Fruit fly (Drosophila melanogaster) whole organism, embryonic: Measurements from ENCODE around the gene CG32087.
A peak's percentile ranks its signal among the peaks of the same experiment; 100 is the strongest.

ENCODE experiments used
- Ada2b ChIP-seq: fragments of 200-800 bp; sonication (Bioruptor generic); IDR thresholded peaks from 2 replicates; pipeline ENCODE4 v1.3.6; 2022; ENCODE audit warnings: missing biosample characterization, missing genetic modification characterization
- BEAF-32 ChIP-seq: fragments of 200-800 bp; sonication (Bioruptor generic); optimal IDR thresholded peaks from 3 replicates; lab custom pipeline; 2017; ENCODE audit warnings: missing biosample characterization, missing genetic modification characterization, mild to moderate bottlenecking, moderate library complexity, missing genetic modification reagents
- CG1024 ChIP-seq: fragments of 200-800 bp; sonication (Bioruptor generic); IDR thresholded peaks from 2 replicates; pipeline ENCODE4 v1.3.6; 2022; ENCODE audit warnings: missing biosample characterization, missing genetic modification characterization
- CG10366 ChIP-seq: fragments of 200-800 bp; sonication (Bioruptor generic); IDR thresholded peaks from 2 replicates; pipeline ENCODE4 v1.3.6; 2022; ENCODE audit warnings: missing biosample characterization, missing genetic modification characterization
- CG17359 ChIP-seq: fragments of 200-800 bp; sonication (Bioruptor generic); optimal IDR thresholded peaks from 3 replicates; lab custom pipeline; 2018; ENCODE audit warnings: missing biosample characterization, mild to moderate bottlenecking, missing genetic modification characterization, moderate library complexity
- CG18011 ChIP-seq: fragments of 200-800 bp; sonication (Bioruptor generic); optimal IDR thresholded peaks from 2 replicates; lab custom pipeline; 2017; ENCODE audit warnings: missing biosample characterization, missing genetic modification characterization, mild to moderate bottlenecking, moderate library complexity, missing genotype
- CG2129 ChIP-seq: fragments of 200-800 bp; sonication (Bioruptor generic); IDR thresholded peaks from 2 replicates; pipeline ENCODE4 v1.3.6; 2022; ENCODE audit warnings: missing biosample characterization, missing genetic modification characterization; ENCODE audit not compliant: partially characterized antibody
- CG2678 ChIP-seq: fragments of 200-800 bp; sonication (Bioruptor generic); optimal IDR thresholded peaks from 3 replicates; lab custom pipeline; 2019; ENCODE audit warnings: missing biosample characterization, mild to moderate bottlenecking, missing genetic modification characterization, moderate library complexity
- CG30020 ChIP-seq: fragments of 200-800 bp; optimal IDR thresholded peaks from 2 replicates; lab custom pipeline; 2019; ENCODE audit warnings: missing biosample characterization, mild to moderate bottlenecking, missing genetic modification characterization, moderate library complexity
- CG30403 ChIP-seq: fragments of 200-800 bp; sonication (Bioruptor generic); optimal IDR thresholded peaks from 3 replicates; lab custom pipeline; 2016; ENCODE audit warnings: missing biosample characterization, missing genetic modification characterization
- CG31224 ChIP-seq: fragments of 200-800 bp; sonication (Bioruptor generic); IDR thresholded peaks from 2 replicates; pipeline ENCODE4 v1.3.6; 2022; ENCODE audit warnings: missing biosample characterization, missing genetic modification characterization
- CG3407 ChIP-seq: fragments of 200-800 bp; sonication (Bioruptor generic); optimal IDR thresholded peaks from 2 replicates; lab custom pipeline; 2018; ENCODE audit warnings: missing biosample characterization, mild to moderate bottlenecking, missing genetic modification characterization
- CG3726 ChIP-seq: fragments of 200-800 bp; sonication (Bioruptor generic); IDR thresholded peaks from 3 replicates; pipeline ENCODE4, ENCODE4 v1.3.6; 2022; ENCODE audit warnings: missing biosample characterization, missing genetic modification characterization
- CG42726 ChIP-seq: fragments of 200-800 bp; sonication (Bioruptor generic); IDR thresholded peaks from 2 replicates; pipeline ENCODE4 v1.3.6; 2022; ENCODE audit warnings: missing biosample characterization, missing genetic modification characterization; ENCODE audit not compliant: partially characterized antibody
- CG4404 ChIP-seq: fragments of 200-800 bp; sonication (Bioruptor generic); IDR thresholded peaks from 2 replicates; pipeline ENCODE4 v1.3.6; 2022; ENCODE audit warnings: missing biosample characterization, missing genetic modification characterization
- CG6272 ChIP-seq: fragments of 200-800 bp; sonication (Bioruptor generic); IDR thresholded peaks from 2 replicates; pipeline ENCODE4 v1.3.6; 2022; ENCODE audit warnings: missing biosample characterization, missing genetic modification characterization
- CG6683 ChIP-seq: fragments of 200-800 bp; sonication (Bioruptor generic); optimal IDR thresholded peaks from 2 replicates; lab custom pipeline; 2017; ENCODE audit warnings: missing biosample characterization, mild to moderate bottlenecking, missing genetic modification characterization, missing genetic modification reagents
- CG8290 ChIP-seq, 3 experiments: fragments of 200-800 bp; sonication (Bioruptor generic); optimal IDR thresholded peaks; 2 replicates each; lab custom pipeline; 2016 to 2019; ENCODE audit warnings: missing biosample characterization in 3 of 3, missing genetic modification characterization in 3 of 3, mild to moderate bottlenecking in 2 of 3, moderate library complexity in 1 of 3
- CG8765 ChIP-seq: fragments of 200-800 bp; sonication (Bioruptor generic); IDR thresholded peaks from 2 replicates; pipeline ENCODE4 v1.3.6; 2022; ENCODE audit warnings: missing biosample characterization, missing genetic modification characterization
- CG8924 ChIP-seq: fragments of 200-800 bp; optimal IDR thresholded peaks from 3 replicates; lab custom pipeline; 2019; ENCODE audit warnings: missing biosample characterization, mild to moderate bottlenecking, missing genetic modification characterization, moderate library complexity
- GATAe ChIP-seq: fragments of 200-800 bp; sonication (Bioruptor generic); conservative IDR thresholded peaks from 2 replicates; pipeline ENCODE4 v1.3.6; 2022; ENCODE audit warnings: missing biosample characterization, missing genetic modification characterization
- HHEX ChIP-seq: fragments of 200-800 bp; sonication (Bioruptor generic); optimal IDR thresholded peaks from 3 replicates; lab custom pipeline; 2017; ENCODE audit warnings: missing biosample characterization, mild to moderate bottlenecking, missing genetic modification characterization, missing genetic modification reagents
- HLH3B ChIP-seq: fragments of 200-800 bp; sonication (Bioruptor generic); IDR thresholded peaks from 2 replicates; pipeline ENCODE4 v1.3.6; 2022; ENCODE audit warnings: missing biosample characterization, missing genetic modification characterization
- Hr51 ChIP-seq, 2 experiments: fragments of 200-800 bp; sonication (Bioruptor generic); optimal IDR thresholded peaks; 2 replicates in 1 of 2; 3 replicates in 1 of 2; lab custom pipeline; 2016 to 2018; ENCODE audit warnings: missing biosample characterization in 2 of 2, missing genetic modification characterization in 2 of 2, mild to moderate bottlenecking in 1 of 2, moderate library complexity in 1 of 2
- Mad ChIP-seq: fragments of 200-800 bp; sonication (Bioruptor generic); optimal IDR thresholded peaks from 2 replicates; lab custom pipeline; 2016; ENCODE audit warnings: missing biosample characterization, missing genetic modification characterization
- Myb ChIP-seq: fragments of 200-800 bp; sonication (Bioruptor generic); optimal IDR thresholded peaks from 2 replicates; lab custom pipeline; 2016; ENCODE audit warnings: missing biosample characterization, missing genetic modification characterization
- Nf-YC ChIP-seq: fragments of 200-800 bp; optimal IDR thresholded peaks from 3 replicates; lab custom pipeline; 2019; ENCODE audit warnings: missing biosample characterization, mild to moderate bottlenecking, missing genetic modification characterization, moderate library complexity
- Oaz ChIP-seq: fragments of 200-800 bp; sonication (Bioruptor generic); IDR thresholded peaks from 2 replicates; pipeline ENCODE4 v1.3.6; 2022; ENCODE audit warnings: missing biosample characterization, missing genetic modification characterization
- Six4 ChIP-seq: fragments of 200-800 bp; sonication (Bioruptor generic); optimal IDR thresholded peaks from 2 replicates; lab custom pipeline; 2016; ENCODE audit warnings: missing biosample characterization, missing genetic modification characterization
- Trl ChIP-seq, 3 experiments: fragments of >200 bp in 2 of 3; fragments of 200-800 bp in 1 of 3; sonication (Bioruptor generic) in 1 of 3; optimal IDR thresholded peaks; 2 replicates in 1 of 3; 3 replicates in 2 of 3; lab custom pipeline; 2016 to 2017; ENCODE audit warnings: missing biosample characterization in 1 of 3, missing genetic modification characterization in 1 of 3
- Xbp1 ChIP-seq: fragments of 200-800 bp; sonication (Bioruptor generic); optimal IDR thresholded peaks from 3 replicates; lab custom pipeline; 2016; ENCODE audit warnings: missing biosample characterization, mild to moderate bottlenecking, missing genetic modification characterization
- ara ChIP-seq: fragments of 200-800 bp; sonication (Bioruptor generic); IDR thresholded peaks from 2 replicates; pipeline ENCODE4 v1.3.6; 2022; ENCODE audit warnings: missing biosample characterization, missing genetic modification characterization
- btn ChIP-seq: fragments of 200-800 bp; sonication (Bioruptor generic); optimal IDR thresholded peaks from 2 replicates; lab custom pipeline; 2016; ENCODE audit warnings: missing biosample characterization, missing genetic modification characterization
- cas ChIP-seq: fragments of 200-800 bp; sonication (Bioruptor generic); IDR thresholded peaks from 2 replicates; pipeline ENCODE4 v1.3.6; 2022; ENCODE audit warnings: missing biosample characterization, missing genetic modification characterization
- en ChIP-seq: fragments of 200-800 bp; sonication (Bioruptor generic); optimal IDR thresholded peaks from 2 replicates; lab custom pipeline; 2016; ENCODE audit warnings: missing biosample characterization, missing genetic modification characterization
- fd96Cb ChIP-seq: fragments of 200-800 bp; sonication (Bioruptor generic); optimal IDR thresholded peaks from 2 replicates; lab custom pipeline; 2018; ENCODE audit warnings: missing biosample characterization, mild to moderate bottlenecking, missing genetic modification characterization, moderate library complexity
- insv ChIP-seq, 2 experiments: fragments of 200-800 bp; sonication (Bioruptor generic); optimal IDR thresholded peaks; 3 replicates each; lab custom pipeline; 2016 to 2018; ENCODE audit warnings: missing biosample characterization in 2 of 2, missing genetic modification characterization in 2 of 2
- ken ChIP-seq: fragments of 200-800 bp; sonication (Bioruptor generic); IDR thresholded peaks from 3 replicates; pipeline ENCODE4 v1.3.6; 2022; ENCODE audit warnings: missing biosample characterization, missing genetic modification characterization
- lilli ChIP-seq: fragments of 200-800 bp; sonication (Bioruptor generic); optimal IDR thresholded peaks from 3 replicates; lab custom pipeline; 2016; ENCODE audit warnings: missing biosample characterization, missing genetic modification characterization
- mirr ChIP-seq: fragments of 200-800 bp; sonication (Bioruptor generic); optimal IDR thresholded peaks from 3 replicates; lab custom pipeline; 2018; ENCODE audit warnings: missing biosample characterization, mild to moderate bottlenecking, missing genetic modification characterization
- org-1 ChIP-seq: fragments of 200-800 bp; sonication (Bioruptor generic); optimal IDR thresholded peaks from 2 replicates; lab custom pipeline; 2017; ENCODE audit warnings: missing biosample characterization, missing genetic modification characterization
- pb ChIP-seq: fragments of 200-800 bp; sonication (Bioruptor generic); optimal IDR thresholded peaks from 3 replicates; lab custom pipeline; 2016; ENCODE audit warnings: missing biosample characterization, missing genetic modification characterization
- pfk ChIP-seq: fragments of 200-800 bp; sonication (Bioruptor generic); optimal IDR thresholded peaks from 2 replicates; lab custom pipeline; 2018; ENCODE audit warnings: missing biosample characterization, mild to moderate bottlenecking, missing genetic modification characterization, moderate library complexity
- pita ChIP-seq: fragments of 200-800 bp; sonication (Bioruptor generic); optimal IDR thresholded peaks from 2 replicates; lab custom pipeline; 2017; ENCODE audit warnings: missing biosample characterization, mild to moderate bottlenecking, missing genetic modification characterization
- rib ChIP-seq: fragments of 200-800 bp; sonication (Bioruptor generic); IDR thresholded peaks from 2 replicates; pipeline ENCODE4 v1.3.6; 2022; ENCODE audit warnings: missing biosample characterization, missing genetic modification characterization
- tin ChIP-seq: fragments of 200-800 bp; sonication (Bioruptor generic); optimal IDR thresholded peaks from 3 replicates; lab custom pipeline; 2016; ENCODE audit warnings: missing biosample characterization, missing genetic modification characterization
- tna ChIP-seq: fragments of 200-800 bp; sonication (Bioruptor generic); IDR thresholded peaks from 2 replicates; pipeline ENCODE4 v1.3.6; 2022; ENCODE audit warnings: missing biosample characterization, missing genetic modification characterization; ENCODE audit not compliant: partially characterized antibody
- tup ChIP-seq: fragments of 200-800 bp; sonication (Bioruptor generic); optimal IDR thresholded peaks from 2 replicates; lab custom pipeline; 2016; ENCODE audit warnings: missing biosample characterization, mild to moderate bottlenecking, missing genetic modification characterization, moderate library complexity
- wek ChIP-seq: fragments of 200-800 bp; sonication (Bioruptor generic); optimal IDR thresholded peaks from 3 replicates; lab custom pipeline; 2018; ENCODE audit warnings: missing biosample characterization, mild to moderate bottlenecking, missing genetic modification characterization, moderate library complexity
- zen ChIP-seq: fragments of 200-800 bp; sonication (Bioruptor generic); optimal IDR thresholded peaks from 3 replicates; lab custom pipeline; 2018; ENCODE audit warnings: missing biosample characterization, mild to moderate bottlenecking, missing genetic modification characterization, moderate library complexity

The CG32087 gene

dm6 chr3L:11711059-11711628, 20.8 kb upstream of the CG32087 start, which contains the start of gene crim (continued):
- TF ChIP-seq CG1024 (GFP tag; lab: Robert Waterston, UW) (no peak), Trl (optimal IDR thresholded peaks at IDR 0.05; lab: Kevin White, UChicago) (no peak), Trl (GFP tag; optimal IDR thresholded peaks at IDR 0.05; lab: Kevin White, UChicago) (no peak), Ada2b (GFP tag; lab: Robert Waterston, UW) (no peak), pfk (no peak), Six4 (no peak), CG10366 (no peak), HLH3B (GFP tag; lab: Robert Waterston, UW) (no peak), CG31224 (GFP tag; lab: Robert Waterston, UW) (no peak), tup (no peak), zen (tag; lab: Kevin White, UChicago) (no peak), CG18011 (GFP tag; lab: Kevin White, UChicago) (no peak), btn (GFP tag; lab: Kevin White, UChicago) (no peak), fd96Cb (tag; lab: Kevin White, UChicago) (no peak), mirr (GFP tag; lab: Kevin White, UChicago) (no peak), GATAe (GFP tag; lab: Robert Waterston, UW) (no peak), CG30020 (tag; lab: Kevin White, UChicago) (peak; percentile 21), CG17359 (tag; lab: Kevin White, UChicago) (no peak), CG42726 (GFP tag; lab: Robert Waterston, UW) (no peak), CG6683 (GFP tag; lab: Kevin White, UChicago) (no peak), Mad (GFP tag; lab: Kevin White, UChicago) (no peak), tna (no peak), CG3407 (GFP tag; lab: Kevin White, UChicago) (no peak), lilli (no peak), rib (GFP tag; lab: Robert Waterston, UW) (no peak), insv (GFP tag; optimal IDR thresholded peaks at IDR 0.05; lab: Kevin White, UChicago) (peak in 1 of 2 experiments; percentile 0), Oaz (GFP tag; lab: Robert Waterston, UW) (no peak), CG6272 (GFP tag; lab: Robert Waterston, UW) (no peak), tin (GFP tag; lab: Kevin White, UChicago) (no peak), org-1 (GFP tag; lab: Kevin White, UChicago) (no peak), CG3726 (GFP tag; lab: Robert Waterston, UW) (no peak), Xbp1 (GFP tag; lab: Kevin White, UChicago) (no peak), CG30403 (peak; percentile 12), CG8924 (tag; lab: Kevin White, UChicago) (peak; percentile 12), CG4404 (GFP tag; lab: Robert Waterston, UW) (no peak), cas (no peak), BEAF-32 (peak; percentile 34), en (GFP tag; lab: Kevin White, UChicago) (no peak), wek (GFP tag; lab: Kevin White, UChicago) (no peak), CG8290 (GFP tag; optimal IDR thresholded peaks at IDR 0.05; lab: Kevin White, UChicago) (no peak), CG8290 (tag; optimal IDR thresholded peaks at IDR 0.05; lab: Kevin White, UChicago) (peak in 1 of 2 experiments; percentile 52), Myb (GFP tag; lab: Kevin White, UChicago) (peak; percentile 26), ken (GFP tag; lab: Robert Waterston, UW) (no peak), pita (GFP tag; lab: Kevin White, UChicago) (no peak), CG2129 (GFP tag; lab: Robert Waterston, UW) (no peak), Nf-YC (tag; lab: Kevin White, UChicago) (peak; percentile 28), Hr51 (GFP tag; optimal IDR thresholded peaks at IDR 0.05; lab: Kevin White, UChicago) (no peak), CG8765 (GFP tag; lab: Robert Waterston, UW) (no peak), ara (no peak), CG2678 (tag; lab: Kevin White, UChicago) (no peak), HHEX (GFP tag; lab: Kevin White, UChicago) (no peak), pb (GFP tag; lab: Kevin White, UChicago) (no peak)
